Worm (Caenorhabditis elegans): ENCODE data around the gene cdr-3.

- TF ChIP-seq skn-1 (tag; optimal IDR thresholded peaks at IDR 0.05) (no peak), ama-1 (optimal IDR thresholded peaks at IDR 0.05) (no peak), unc-98 (GFP tag; IDR thresholded peaks at IDR 0.05) (no peak), aha-1 (tag; optimal IDR thresholded peaks at IDR 0.05) (no peak), ces-1 (GFP tag; optimal IDR thresholded peaks at IDR 0.05) (no peak), snpc-4 (tag; optimal IDR thresholded peaks at IDR 0.05) (no peak), unc-86 (tag; optimal IDR thresholded peaks at IDR 0.05) (no peak), ceh-82 (tag; optimal IDR thresholded peaks at IDR 0.05) (no peak), egl-27 (tag; optimal IDR thresholded peaks at IDR 0.05) (no peak), ztf-11 (tag; optimal IDR thresholded peaks at IDR 0.05) (no peak), nhr-76 (tag; optimal IDR thresholded peaks at IDR 0.05) (no peak), nhr-28 (tag; optimal IDR thresholded peaks at IDR 0.05) (no peak)
Measured at ce11 chrV:12411909-12412308, 5.3 kb downstream of the cdr-3 start, which contains the start of gene cdr-7.
